Worm (Caenorhabditis elegans) whole organism, L4 larva: Measurements from ENCODE around the gene T13A10.1.
A peak's percentile ranks its signal among the peaks of the same experiment; 100 is the strongest.

ENCODE experiments used
- F10B5.3 ChIP-seq: sonication (generic microtip); optimal IDR thresholded peaks from 2 replicates; lab custom pipeline; 2016; ENCODE audit warnings: mild to moderate bottlenecking, missing genetic modification characterization, missing compliant biosample characterization
- F44E2.7 ChIP-seq: fragments of 200-800 bp; sonication (Bioruptor generic); IDR thresholded peaks from 2 replicates; pipeline ENCODE4 v2.1.2; 2022; ENCODE audit warnings: missing genetic modification characterization, missing compliant biosample characterization
- F49E8.2 ChIP-seq: sonication (generic microtip); optimal IDR thresholded peaks from 2 replicates; lab custom pipeline; 2016; ENCODE audit warnings: missing compliant biosample characterization, mild to moderate bottlenecking, missing genetic modification characterization, borderline replicate concordance
- R02D3.7 ChIP-seq: fragments of 150-350 bp; sonication (generic microtip); optimal IDR thresholded peaks from 3 replicates; lab custom pipeline; 2014; ENCODE audit warnings: missing biosample characterization, missing genetic modification characterization
- T20F7.1 ChIP-seq: fragments of 200-800 bp; sonication (Bioruptor generic); optimal IDR thresholded peaks from 2 replicates; lab custom pipeline; 2018; ENCODE audit warnings: mild to moderate bottlenecking, missing genetic modification characterization, missing compliant biosample characterization
- aha-1 ChIP-seq: fragments of 150-350 bp; peaks from one replicate; lab custom pipeline; 2014; ENCODE audit warnings: missing biosample characterization, missing genetic modification characterization
- ama-1 ChIP-seq: fragments of 150-350 bp; optimal IDR thresholded peaks from 2 replicates; lab custom pipeline; 2014; ENCODE audit warnings: inconsistent platforms, mixed read lengths
- arid-1 ChIP-seq: fragments of 200-800 bp; sonication (Bioruptor generic); conservative IDR thresholded peaks from 2 replicates; pipeline ENCODE4 v1.3.6; 2022; ENCODE audit warnings: missing genetic modification reagents, missing genetic modification characterization, missing compliant biosample characterization
- ceh-20 ChIP-seq: fragments of 200-800 bp; sonication (Bioruptor generic); IDR thresholded peaks from 2 replicates; pipeline ENCODE4 v1.3.6; 2022; ENCODE audit warnings: missing genetic modification reagents, missing genetic modification characterization, missing compliant biosample characterization
- ceh-62 ChIP-seq: sonication (generic microtip); optimal IDR thresholded peaks from 2 replicates; lab custom pipeline; 2017; ENCODE audit warnings: missing biosample characterization, missing genetic modification characterization
- daf-12 ChIP-seq: fragments of 150-350 bp; optimal IDR thresholded peaks from 2 replicates; lab custom pipeline; 2014; ENCODE audit warnings: missing biosample characterization, missing genetic modification reagents, missing genetic modification characterization
- daf-16 ChIP-seq, 3 experiments: sonication (generic microtip); optimal IDR thresholded peaks; 2 replicates each; lab custom pipeline; 2016 to 2017; ENCODE audit warnings: missing genetic modification characterization in 3 of 3, missing genetic modification reagents in 3 of 3, mild to moderate bottlenecking in 2 of 3, missing compliant biosample characterization in 2 of 3, missing biosample characterization in 1 of 3, moderate library complexity in 1 of 3
- daf-19 ChIP-seq: fragments of 200-800 bp; sonication (Bioruptor generic); conservative IDR thresholded peaks from 2 replicates; pipeline ENCODE4 v1.3.6; 2022; ENCODE audit warnings: missing genetic modification characterization, missing compliant biosample characterization
- dmd-6 ChIP-seq: fragments of 200-800 bp; sonication (Bioruptor generic); IDR thresholded peaks from 2 replicates; pipeline ENCODE4 v1.3.6; 2022; ENCODE audit warnings: missing genetic modification reagents, missing genetic modification characterization, missing compliant biosample characterization
- dmd-9 ChIP-seq: fragments of 200-800 bp; sonication (Bioruptor generic); IDR thresholded peaks from 2 replicates; pipeline ENCODE4 v1.3.6; 2022; ENCODE audit warnings: missing genetic modification reagents, missing genetic modification characterization, missing compliant biosample characterization
- dve-1 ChIP-seq: sonication (generic microtip); optimal IDR thresholded peaks from 2 replicates; lab custom pipeline; 2017; ENCODE audit warnings: antibody characterized with exemption, mild to moderate bottlenecking, missing genetic modification characterization, missing compliant biosample characterization; ENCODE audit not compliant: insufficient read depth
- fos-1 ChIP-seq: fragments of 150-350 bp; optimal IDR thresholded peaks from 2 replicates; lab custom pipeline; 2014; ENCODE audit warnings: missing biosample characterization, missing genetic modification characterization
- hlh-30 ChIP-seq: sonication (generic microtip); optimal IDR thresholded peaks from 2 replicates; lab custom pipeline; 2017; ENCODE audit warnings: antibody characterized with exemption, mild to moderate bottlenecking, missing genetic modification characterization, missing compliant biosample characterization; ENCODE audit not compliant: insufficient read depth
- lin-39 ChIP-seq: fragments of 150-350 bp; optimal IDR thresholded peaks from 2 replicates; lab custom pipeline; 2014; ENCODE audit warnings: missing biosample characterization, missing genetic modification reagents, missing genetic modification characterization
- mdt-29 ChIP-seq: fragments of 200-800 bp; sonication (Bioruptor generic); IDR thresholded peaks from 2 replicates; pipeline ENCODE4 v1.3.6; 2022; ENCODE audit warnings: missing genetic modification reagents, missing genetic modification characterization, missing compliant biosample characterization
- mep-1 ChIP-seq: fragments of 150-350 bp; sonication (generic microtip); optimal IDR thresholded peaks from 3 replicates; lab custom pipeline; 2014; ENCODE audit warnings: missing biosample characterization, missing genetic modification characterization
- mes-2 ChIP-seq: sonication (generic microtip); optimal IDR thresholded peaks from 2 replicates; lab custom pipeline; 2016; ENCODE audit warnings: missing genotype, mild to moderate bottlenecking, missing genetic modification characterization, missing compliant biosample characterization; ENCODE audit not compliant: poor library complexity, severe bottlenecking
- mxl-3 ChIP-seq: fragments of 200-800 bp; sonication (Bioruptor generic); optimal IDR thresholded peaks from 2 replicates; lab custom pipeline; 2018; ENCODE audit warnings: mild to moderate bottlenecking, missing genetic modification characterization, missing compliant biosample characterization
- nhr-28 ChIP-seq: fragments of 150-350 bp; optimal IDR thresholded peaks from 2 replicates; lab custom pipeline; 2014; ENCODE audit warnings: missing biosample characterization, missing genetic modification characterization
- nhr-42 ChIP-seq: fragments of 200-800 bp; sonication (Bioruptor generic); IDR thresholded peaks from 2 replicates; pipeline ENCODE4 v1.3.6; 2022; ENCODE audit warnings: missing genetic modification characterization, missing compliant biosample characterization
- pqm-1 ChIP-seq: sonication (generic microtip); optimal IDR thresholded peaks from 2 replicates; lab custom pipeline; 2017; ENCODE audit warnings: missing biosample characterization, missing genetic modification characterization
- rbr-2 ChIP-seq: sonication (generic microtip); optimal IDR thresholded peaks from 2 replicates; lab custom pipeline; 2016; ENCODE audit warnings: missing genotype, missing genetic modification characterization, missing compliant biosample characterization
- snpc-1.2 ChIP-seq: fragments of 200-800 bp; sonication (Bioruptor generic); IDR thresholded peaks from 2 replicates; pipeline ENCODE4 v1.3.6; 2022; ENCODE audit warnings: missing genetic modification reagents, missing genetic modification characterization, missing compliant biosample characterization
- tag-97 ChIP-seq: fragments of 200-800 bp; sonication (Bioruptor generic); IDR thresholded peaks from 2 replicates; pipeline ENCODE4 v1.3.6; 2022; ENCODE audit warnings: missing genetic modification characterization, missing compliant biosample characterization
- tra-1 ChIP-seq: fragments of 200-800 bp; sonication (Bioruptor generic); IDR thresholded peaks from 2 replicates; pipeline ENCODE4 v1.3.6; 2022; ENCODE audit warnings: missing genetic modification reagents, missing genetic modification characterization, missing compliant biosample characterization
- unc-39 ChIP-seq: sonication (generic microtip); optimal IDR thresholded peaks from 2 replicates; lab custom pipeline; 2017; ENCODE audit warnings: missing biosample characterization, missing genetic modification characterization
- unc-62 ChIP-seq, 3 experiments: fragments of 150-350 bp in 1 of 3; sonication (generic microtip); optimal IDR thresholded peaks in 2 of 3; peaks in 1 of 3; 1 replicate in 1 of 3; 2 replicates in 2 of 3; lab custom pipeline; 2014 to 2017; ENCODE audit warnings: missing biosample characterization in 3 of 3, missing genetic modification characterization in 3 of 3, missing genetic modification reagents in 3 of 3, missing genotype in 1 of 3
- ztf-11 ChIP-seq: fragments of 150-350 bp; optimal IDR thresholded peaks from 2 replicates; lab custom pipeline; 2014; ENCODE audit warnings: missing biosample characterization, missing genetic modification characterization

T13A10.1 gene

DNA sequence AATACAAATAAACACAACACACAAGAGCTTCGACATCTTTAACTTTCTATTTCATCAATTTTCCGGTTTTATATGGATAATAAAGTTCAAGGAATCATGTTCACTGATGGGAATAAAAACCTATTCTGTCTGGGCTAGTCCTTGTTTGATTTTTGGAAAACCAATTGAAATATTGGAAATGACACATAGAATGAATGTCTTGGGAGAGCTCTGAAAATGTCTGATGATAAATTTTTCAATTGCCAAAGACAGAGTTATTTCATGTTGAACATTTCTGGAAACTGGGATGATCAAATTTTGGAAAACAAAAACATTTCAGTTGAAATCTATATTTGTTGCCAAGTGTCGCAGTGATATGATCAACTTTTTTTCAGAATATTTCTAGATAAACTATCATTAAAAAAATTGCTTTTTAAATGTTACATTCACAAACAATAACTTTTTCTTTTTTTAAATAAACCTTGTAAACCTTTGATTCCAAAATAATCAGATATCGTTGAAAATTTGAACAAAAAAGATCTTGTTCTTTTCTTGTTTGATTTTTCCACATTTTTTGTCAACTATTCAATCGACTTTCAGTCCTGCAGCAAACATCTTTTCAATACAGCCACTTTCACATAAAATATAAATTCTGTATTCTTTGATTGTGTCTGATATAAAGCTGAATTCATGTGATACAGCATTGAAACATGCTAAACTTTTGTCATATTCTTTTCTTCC lies 38.2 kb upstream of the T13A10.1 start, which contains the start of the genes F58F9.6 and F58F9.8:
F58F9.6 (minus strand) TSS at position 101 of the 720 bp plus-strand sequence.
F58F9.8 (plus strand) TSS at position 670 of the 720 bp plus-strand sequence.
- TF ChIP-seq F44E2.7 (GFP tag; lab: Robert Waterston, UW) (no peak), dmd-6 (no peak), mdt-29 (GFP tag; lab: Robert Waterston, UW) (no peak), fos-1 (tag; lab: Kevin White, UChicago) (no peak), daf-19 (no peak), mep-1 (tag; lab: Kevin White, UChicago) (no peak), tag-97 (GFP tag; lab: Robert Waterston, UW) (no peak), aha-1 (tag; lab: Kevin White, UChicago) (no peak), tra-1 (GFP tag; lab: Robert Waterston, UW) (no peak), ceh-62 (tag; lab: Kevin White, UChicago) (no peak)

DNA sequence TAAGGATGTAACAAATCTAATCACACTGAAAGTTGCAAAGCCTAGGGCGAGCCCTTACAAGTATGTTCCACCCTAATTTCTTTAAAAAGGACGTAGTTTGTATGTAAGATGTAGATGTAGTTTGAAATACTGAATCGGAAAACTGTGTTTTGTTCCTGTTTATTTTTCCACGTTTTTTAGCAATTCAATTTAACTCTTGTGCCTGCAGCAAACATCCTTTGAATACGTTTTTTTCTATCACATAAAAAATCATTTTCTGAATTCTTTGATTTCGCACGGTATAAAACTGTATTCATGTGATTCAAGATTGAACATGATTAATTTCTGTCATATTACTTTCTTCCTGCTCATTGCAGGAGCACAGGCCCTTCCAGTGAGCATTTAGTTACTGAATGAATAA lies 35.9 kb upstream of the T13A10.1 start, which contains the start of gene F58F9.9:
F58F9.9 (plus strand) TSS at position 301 of the 400 bp plus-strand sequence.
- TF ChIP-seq rbr-2, result no peak

DNA sequence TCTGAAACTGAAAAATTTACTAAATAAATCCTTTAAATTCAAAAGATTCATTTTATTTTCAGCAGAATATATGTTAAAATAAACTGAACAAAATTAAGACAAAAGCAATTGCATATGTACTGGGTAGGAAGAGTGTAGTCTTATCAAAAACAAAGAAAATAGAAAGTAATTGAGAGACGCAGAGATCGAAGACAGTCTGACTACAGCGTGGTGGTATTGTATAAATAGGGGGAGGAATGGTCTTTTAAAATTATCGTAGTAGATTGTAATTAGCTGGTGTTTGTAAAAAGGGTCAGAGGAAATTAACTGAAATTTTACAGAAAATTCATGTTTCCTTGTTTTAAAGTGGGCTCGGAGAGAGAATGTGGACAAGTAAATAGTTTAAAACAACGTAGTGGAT lies 27.4 kb upstream of the T13A10.1 start, which contains the start of gene acox-3:
acox-3 (minus strand) TSS at position 7 of the 400 bp plus-strand sequence.
- TF ChIP-seq daf-16 (GFP tag; optimal IDR thresholded peaks at IDR 0.05; lab: Kevin White, UChicago), result no peak
- TF ChIP-seq daf-16 (tag; optimal IDR thresholded peaks at IDR 0.05; lab: Kevin White, UChicago), result peak; percentile 88
- TF ChIP-seq F49E8.2 (tag; lab: Kevin White, UChicago), result no peak
- TF ChIP-seq nhr-28 (tag; lab: Kevin White, UChicago), result peak; percentile 66
- TF ChIP-seq F44E2.7 (GFP tag; lab: Robert Waterston, UW), result no peak
- TF ChIP-seq dmd-9 (GFP tag; lab: Robert Waterston, UW), result no peak
- 0 out of 2 replicates have a peak, but pooled peaks have one; percentile 13 for TF ChIP-seq dmd-6
- no peak for TF ChIP-seq F10B5.3 (tag; lab: Kevin White, UChicago)
- peak; percentile 40 for TF ChIP-seq dve-1 (tag; lab: Kevin White, UChicago)
- TF ChIP-seq pqm-1 (tag; lab: Kevin White, UChicago), result peak; percentile 53
- no peak for TF ChIP-seq arid-1 (GFP tag; lab: Robert Waterston, UW)

DNA sequence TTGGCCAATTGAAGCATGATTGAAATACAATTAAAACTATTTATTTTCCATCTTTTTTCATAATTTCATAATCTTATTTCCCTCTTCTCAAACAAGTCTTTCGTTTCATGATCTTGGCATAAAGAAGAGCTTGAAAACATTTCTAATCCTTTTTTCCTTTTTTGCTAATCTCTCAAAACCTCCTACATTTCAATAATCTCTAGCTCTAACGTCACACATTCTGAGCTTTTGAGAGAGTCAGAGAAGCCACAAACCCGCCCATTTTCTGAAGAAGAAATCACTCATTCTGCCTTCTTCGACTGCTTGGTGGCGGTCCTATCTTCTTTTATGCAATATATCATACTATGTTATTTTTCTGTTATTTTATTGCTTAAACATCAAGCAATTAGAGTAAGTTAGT lies 26.3 kb upstream of the T13A10.1 start, which contains the start of gene F58F9.1:
F58F9.1 (plus strand) TSS at position 251 of the 400 bp plus-strand sequence.
- peak in 1 of 2 experiments; percentile 16 for TF ChIP-seq unc-62 (GFP tag; optimal IDR thresholded peaks at IDR 0.05 in 1 of 2; lab: Kevin White, UChicago)
- no peak for TF ChIP-seq unc-62 (tag; optimal IDR thresholded peaks at IDR 0.05; lab: Kevin White, UChicago)
- no peak for TF ChIP-seq nhr-42
- TF ChIP-seq T20F7.1 (GFP tag; lab: Kevin White, UChicago), result no peak
- TF ChIP-seq snpc-1.2, result no peak
- TF ChIP-seq hlh-30 (tag; lab: Kevin White, UChicago), result peak; percentile 6
- TF ChIP-seq ceh-20, result no peak
- no peak for TF ChIP-seq dve-1 (tag; lab: Kevin White, UChicago)
- no peak for TF ChIP-seq F44E2.7 (GFP tag; lab: Robert Waterston, UW)
- TF ChIP-seq lin-39 (tag; lab: Kevin White, UChicago), result no peak
- no peak for TF ChIP-seq mes-2 (tag; lab: Kevin White, UChicago)
- peak; percentile 44 for TF ChIP-seq aha-1 (tag; lab: Kevin White, UChicago)
- no peak for TF ChIP-seq mxl-3 (GFP tag; lab: Kevin White, UChicago)
- TF ChIP-seq R02D3.7 (tag; lab: Kevin White, UChicago), result no peak
- TF ChIP-seq ztf-11 (tag; lab: Kevin White, UChicago), result no peak
- TF ChIP-seq unc-39, result no peak
- TF ChIP-seq ama-1 (lab: Kevin White, UChicago), result no peak
- TF ChIP-seq daf-12, result no peak
- TF ChIP-seq tra-1 (GFP tag; lab: Robert Waterston, UW), result no peak
